Fruit fly (Drosophila melanogaster): ENCODE measurements around the gene TfIIFalpha.

The TfIIFalpha gene

dm6 chr3R:6353624-6354352 is 26.5 kb upstream of the TfIIFalpha start (continued):
- TF ChIP-seq CG8089 (GFP tag; optimal IDR thresholded peaks at IDR 0.05) (peak; percentile 66), CG13624 (GFP tag; optimal IDR thresholded peaks at IDR 0.05) (peak; percentile 61), klu (GFP tag; IDR thresholded peaks at IDR 0.05) (peak; percentile 53; the same call in 1 of the 2 replicates), Hsf (GFP tag; optimal IDR thresholded peaks at IDR 0.05) (peak; percentile 82), CG18619 (GFP tag; optimal IDR thresholded peaks at IDR 0.05) (peak; percentile 80), nom (GFP tag; optimal IDR thresholded peaks at IDR 0.05) (no peak), Asciz (GFP tag; optimal IDR thresholded peaks at IDR 0.05) (peak; percentile 64), CG14667 (GFP tag; IDR thresholded peaks at IDR 0.05) (no peak), bab2 (GFP tag; optimal IDR thresholded peaks at IDR 0.05) (peak; percentile 70), onecut (GFP tag; IDR thresholded peaks at IDR 0.05) (peak; percentile 23), trh (GFP tag; optimal IDR thresholded peaks at IDR 0.05) (peak; percentile 31), bsh (GFP tag; optimal IDR thresholded peaks at IDR 0.05) (peak; percentile 28 to 87), CG6175 (GFP tag; IDR thresholded peaks at IDR 0.05) (no peak), CG11398 (GFP tag; optimal IDR thresholded peaks at IDR 0.05) (no peak), CG34376 (GFP tag; optimal IDR thresholded peaks at IDR 0.05) (peak; percentile 42), chif (GFP tag; optimal IDR thresholded peaks at IDR 0.05) (peak; percentile 55 to 81), CG2875 (GFP tag; optimal IDR thresholded peaks at IDR 0.05) (peak; percentile 68), Atf-2 (GFP tag; optimal IDR thresholded peaks at IDR 0.05) (peak; percentile 65), oc (tag; optimal IDR thresholded peaks at IDR 0.05) (no peak), otp (GFP tag; IDR thresholded peaks at IDR 0.05) (peak; percentile 12; the same call in 1 of the 3 replicates), btn (GFP tag; optimal IDR thresholded peaks at IDR 0.05) (peak; percentile 56), CG16815 (GFP tag; optimal IDR thresholded peaks at IDR 0.05) (peak; percentile 65), CG34422 (GFP tag; IDR thresholded peaks at IDR 0.05) (0 out of 3 replicates have a peak, but pooled peaks have one; percentile 23), CG30020 (tag; optimal IDR thresholded peaks at IDR 0.05) (no peak), CG31388 (GFP tag; optimal IDR thresholded peaks at IDR 0.05) (peak; percentile 26), crol (GFP tag; IDR thresholded peaks at IDR 0.05) (no peak), Camta (GFP tag; optimal IDR thresholded peaks at IDR 0.05) (peak; percentile 49), Xrp1 (GFP tag; IDR thresholded peaks at IDR 0.05) (peak; percentile 55), mam (GFP tag; optimal IDR thresholded peaks at IDR 0.05) (peak; percentile 62), Bteb2 (GFP tag; optimal IDR thresholded peaks at IDR 0.05) (peak; percentile 68), ap (GFP tag; IDR thresholded peaks at IDR 0.05) (0 out of 2 replicates have a peak, but pooled peaks have one; percentile 32), Hr3 (GFP tag; optimal IDR thresholded peaks at IDR 0.05) (peak; percentile 77), odd (GFP tag; optimal IDR thresholded peaks at IDR 0.05) (peak; percentile 80), BtbVII (GFP tag; optimal IDR thresholded peaks at IDR 0.05) (peak; percentile 83), z (GFP tag; IDR thresholded peaks at IDR 0.05) (peak; percentile 79), Antp (GFP tag; optimal IDR thresholded peaks at IDR 0.05) (peak; percentile 53), CG17385 (GFP tag; optimal IDR thresholded peaks at IDR 0.05) (peak; percentile 79), schlank (tag; optimal IDR thresholded peaks at IDR 0.05) (peak; percentile 15), TFAM (GFP tag; optimal IDR thresholded peaks at IDR 0.05) (no peak), CG12744 (GFP tag; optimal IDR thresholded peaks at IDR 0.05) (no peak), CG11696 (GFP tag; IDR thresholded peaks at IDR 0.05) (0 out of 2 replicates have a peak, but pooled peaks have one; percentile 26), sim (GFP tag; IDR thresholded peaks at IDR 0.05) (peak; percentile 58; the same call in 1 of the 2 replicates), CG4404 (GFP tag; IDR thresholded peaks at IDR 0.05) (0 out of 2 replicates have a peak, but pooled peaks have one; percentile 37), CG18764 (GFP tag; optimal IDR thresholded peaks at IDR 0.05) (peak; percentile 68), Adf1 (GFP tag; IDR thresholded peaks at IDR 0.05) (no peak), D19B (GFP tag; optimal IDR thresholded peaks at IDR 0.05) (peak; percentile 66), CG11085 (GFP tag; IDR thresholded peaks at IDR 0.05) (no peak), Pdp1 (GFP tag; optimal IDR thresholded peaks at IDR 0.05) (peak in 1 of 2 experiments; percentile 69), CG32532 (GFP tag; IDR thresholded peaks at IDR 0.05) (peak; percentile 47; the same call in 1 of the 2 replicates), pros (GFP tag; optimal IDR thresholded peaks at IDR 0.05) (no peak)

Measured in whole organism, embryonic.